Worm (Caenorhabditis elegans) whole organism, L4 larva: Measurements from ENCODE around the gene F20D1.3.

Source experiments
- F10B5.3 ChIP-seq: sonication (generic microtip); optimal IDR thresholded peaks from 2 replicates; lab custom pipeline; 2016; ENCODE audit warnings: mild to moderate bottlenecking, missing genetic modification characterization, missing compliant biosample characterization
- F37D6.2 ChIP-seq: sonication (generic microtip); optimal IDR thresholded peaks from 2 replicates; lab custom pipeline; 2016; ENCODE audit warnings: mild to moderate bottlenecking, missing genetic modification characterization, missing compliant biosample characterization
- F44E2.7 ChIP-seq: fragments of 200-800 bp; sonication (Bioruptor generic); IDR thresholded peaks from 2 replicates; pipeline ENCODE4 v2.1.2; 2022; ENCODE audit warnings: missing genetic modification characterization, missing compliant biosample characterization
- R02D3.7 ChIP-seq: fragments of 150-350 bp; sonication (generic microtip); optimal IDR thresholded peaks from 3 replicates; lab custom pipeline; 2014; ENCODE audit warnings: missing biosample characterization, missing genetic modification characterization
- T20F7.1 ChIP-seq: fragments of 200-800 bp; sonication (Bioruptor generic); optimal IDR thresholded peaks from 2 replicates; lab custom pipeline; 2018; ENCODE audit warnings: mild to moderate bottlenecking, missing genetic modification characterization, missing compliant biosample characterization
- Y105C5A.15 ChIP-seq: fragments of 200-800 bp; sonication (Bioruptor generic); IDR thresholded peaks from 2 replicates; pipeline ENCODE4 v1.3.6; 2022; ENCODE audit warnings: missing genetic modification characterization, missing compliant biosample characterization
- aha-1 ChIP-seq: fragments of 150-350 bp; peaks from one replicate; lab custom pipeline; 2014; ENCODE audit warnings: missing biosample characterization, missing genetic modification characterization
- aly-2 ChIP-seq: sonication (generic microtip); optimal IDR thresholded peaks from 2 replicates; lab custom pipeline; 2018; ENCODE audit warnings: missing biosample characterization, missing genetic modification characterization
- arid-1 ChIP-seq: fragments of 200-800 bp; sonication (Bioruptor generic); conservative IDR thresholded peaks from 2 replicates; pipeline ENCODE4 v1.3.6; 2022; ENCODE audit warnings: missing genetic modification reagents, missing genetic modification characterization, missing compliant biosample characterization
- attf-4 ChIP-seq: sonication (generic microtip); optimal IDR thresholded peaks from 3 replicates; lab custom pipeline; 2017; ENCODE audit warnings: missing biosample characterization, missing genetic modification characterization
- ceh-62 ChIP-seq: sonication (generic microtip); optimal IDR thresholded peaks from 2 replicates; lab custom pipeline; 2017; ENCODE audit warnings: missing biosample characterization, missing genetic modification characterization
- daf-16 ChIP-seq, 3 experiments: sonication (generic microtip); optimal IDR thresholded peaks; 2 replicates each; lab custom pipeline; 2016 to 2017; ENCODE audit warnings: missing genetic modification characterization in 3 of 3, missing genetic modification reagents in 3 of 3, mild to moderate bottlenecking in 2 of 3, missing compliant biosample characterization in 2 of 3, missing biosample characterization in 1 of 3, moderate library complexity in 1 of 3
- daf-19 ChIP-seq: fragments of 200-800 bp; sonication (Bioruptor generic); conservative IDR thresholded peaks from 2 replicates; pipeline ENCODE4 v1.3.6; 2022; ENCODE audit warnings: missing genetic modification characterization, missing compliant biosample characterization
- dmd-6 ChIP-seq: fragments of 200-800 bp; sonication (Bioruptor generic); IDR thresholded peaks from 2 replicates; pipeline ENCODE4 v1.3.6; 2022; ENCODE audit warnings: missing genetic modification reagents, missing genetic modification characterization, missing compliant biosample characterization
- dmd-9 ChIP-seq: fragments of 200-800 bp; sonication (Bioruptor generic); IDR thresholded peaks from 2 replicates; pipeline ENCODE4 v1.3.6; 2022; ENCODE audit warnings: missing genetic modification reagents, missing genetic modification characterization, missing compliant biosample characterization
- duxl-1 ChIP-seq: sonication (generic microtip); optimal IDR thresholded peaks from 2 replicates; lab custom pipeline; 2016; ENCODE audit warnings: mild to moderate bottlenecking, missing genetic modification characterization, moderate library complexity, missing compliant biosample characterization; ENCODE audit not compliant: poor library complexity
- egl-43 ChIP-seq: fragments of 200-800 bp; sonication (Bioruptor generic); IDR thresholded peaks from 2 replicates; pipeline ENCODE4 v1.3.6; 2022; ENCODE audit warnings: missing genetic modification reagents, missing genetic modification characterization, missing compliant biosample characterization
- fos-1 ChIP-seq: fragments of 150-350 bp; optimal IDR thresholded peaks from 2 replicates; lab custom pipeline; 2014; ENCODE audit warnings: missing biosample characterization, missing genetic modification characterization
- hif-1 ChIP-seq, 2 experiments: sonication (generic microtip); optimal IDR thresholded peaks; 2 replicates each; lab custom pipeline; 2016 to 2017; ENCODE audit warnings: missing compliant biosample characterization in 2 of 2, missing genetic modification characterization in 2 of 2, missing genetic modification reagents in 2 of 2, missing genotype in 2 of 2, mild to moderate bottlenecking in 1 of 2
- hlh-11 ChIP-seq: fragments of 200-800 bp; sonication (Bioruptor generic); optimal IDR thresholded peaks from 2 replicates; lab custom pipeline; 2018; ENCODE audit warnings: mild to moderate bottlenecking, missing genetic modification characterization, missing compliant biosample characterization
- hlh-30 ChIP-seq: sonication (generic microtip); optimal IDR thresholded peaks from 2 replicates; lab custom pipeline; 2017; ENCODE audit warnings: antibody characterized with exemption, mild to moderate bottlenecking, missing genetic modification characterization, missing compliant biosample characterization; ENCODE audit not compliant: insufficient read depth
- hmg-1.1 ChIP-seq: fragments of 200-800 bp; sonication (Bioruptor generic); IDR thresholded peaks from 2 replicates; pipeline ENCODE4 v1.3.6; 2022; ENCODE audit warnings: missing genetic modification reagents, missing genetic modification characterization, missing compliant biosample characterization
- lin-38 ChIP-seq: fragments of 200-800 bp; sonication (Bioruptor generic); IDR thresholded peaks from 2 replicates; pipeline ENCODE4 v1.3.6; 2022; ENCODE audit warnings: missing genetic modification reagents, missing genetic modification characterization, missing compliant biosample characterization
- lin-39 ChIP-seq: fragments of 150-350 bp; optimal IDR thresholded peaks from 2 replicates; lab custom pipeline; 2014; ENCODE audit warnings: missing biosample characterization, missing genetic modification reagents, missing genetic modification characterization
- lir-3 ChIP-seq: sonication (generic microtip); optimal IDR thresholded peaks from 2 replicates; lab custom pipeline; 2016; ENCODE audit warnings: mild to moderate bottlenecking, missing genetic modification characterization, missing compliant biosample characterization
- lsy-2 ChIP-seq, 2 experiments: fragments of 150-350 bp in 1 of 2; sonication (generic microtip) in 1 of 2; optimal IDR thresholded peaks; 2 replicates each; lab custom pipeline; 2014 to 2017; ENCODE audit warnings: missing biosample characterization in 2 of 2, missing genetic modification characterization in 2 of 2
- madf-5 ChIP-seq, 2 experiments: fragments of 200-800 bp; sonication (Bioruptor generic); IDR thresholded peaks; 2 replicates each; pipeline ENCODE4 v1.3.6; 2022; ENCODE audit warnings: missing compliant biosample characterization in 2 of 2, missing genetic modification characterization in 2 of 2
- mdl-1 ChIP-seq, 2 experiments: fragments of 150-350 bp in 1 of 2; sonication (generic microtip) in 1 of 2; optimal IDR thresholded peaks; 2 replicates each; lab custom pipeline; 2014 to 2017; ENCODE audit warnings: missing biosample characterization in 2 of 2, missing genetic modification characterization in 2 of 2
- mdt-29 ChIP-seq: fragments of 200-800 bp; sonication (Bioruptor generic); IDR thresholded peaks from 2 replicates; pipeline ENCODE4 v1.3.6; 2022; ENCODE audit warnings: missing genetic modification reagents, missing genetic modification characterization, missing compliant biosample characterization
- mep-1 ChIP-seq: fragments of 150-350 bp; sonication (generic microtip); optimal IDR thresholded peaks from 3 replicates; lab custom pipeline; 2014; ENCODE audit warnings: missing biosample characterization, missing genetic modification characterization
- mxl-2 ChIP-seq: fragments of 200-800 bp; sonication (Bioruptor generic); conservative IDR thresholded peaks from 2 replicates; pipeline ENCODE4 v1.3.6; 2022; ENCODE audit warnings: missing genetic modification reagents, missing genetic modification characterization, missing compliant biosample characterization
- mxl-3 ChIP-seq: fragments of 200-800 bp; sonication (Bioruptor generic); optimal IDR thresholded peaks from 2 replicates; lab custom pipeline; 2018; ENCODE audit warnings: mild to moderate bottlenecking, missing genetic modification characterization, missing compliant biosample characterization
- nhr-102 ChIP-seq: sonication (generic microtip); optimal IDR thresholded peaks from 2 replicates; lab custom pipeline; 2016; ENCODE audit warnings: mild to moderate bottlenecking, missing genetic modification characterization, moderate library complexity, missing compliant biosample characterization
- nhr-111 ChIP-seq: fragments of 200-800 bp; sonication (Bioruptor generic); optimal IDR thresholded peaks from 2 replicates; lab custom pipeline; 2018; ENCODE audit warnings: mild to moderate bottlenecking, missing genetic modification characterization, missing compliant biosample characterization
- nhr-77 ChIP-seq: fragments of 150-350 bp; optimal IDR thresholded peaks from 2 replicates; lab custom pipeline; 2014; ENCODE audit warnings: missing biosample characterization, missing genetic modification characterization
- php-3 ChIP-seq: fragments of 200-800 bp; sonication (Bioruptor generic); IDR thresholded peaks from 2 replicates; pipeline ENCODE4 v1.3.6; 2022; ENCODE audit warnings: missing genetic modification reagents, missing genetic modification characterization, missing compliant biosample characterization
- pqm-1 ChIP-seq: sonication (generic microtip); optimal IDR thresholded peaks from 2 replicates; lab custom pipeline; 2017; ENCODE audit warnings: missing biosample characterization, missing genetic modification characterization
- saeg-2 ChIP-seq: fragments of 200-800 bp; sonication (Bioruptor generic); IDR thresholded peaks from 2 replicates; pipeline ENCODE4 v1.3.6; 2022; ENCODE audit warnings: missing genetic modification reagents, missing genetic modification characterization, missing compliant biosample characterization
- sdz-12 ChIP-seq: fragments of 200-800 bp; sonication (Bioruptor generic); optimal IDR thresholded peaks from 2 replicates; lab custom pipeline; 2018; ENCODE audit warnings: mild to moderate bottlenecking, missing genetic modification characterization, missing compliant biosample characterization
- snpc-4 ChIP-seq: fragments of 150-350 bp; optimal IDR thresholded peaks from 2 replicates; lab custom pipeline; 2014; ENCODE audit warnings: missing biosample characterization, missing genetic modification characterization
- unc-130 ChIP-seq: sonication (generic microtip); optimal IDR thresholded peaks from 2 replicates; lab custom pipeline; 2016; ENCODE audit warnings: missing genetic modification reagents, missing genetic modification characterization, missing compliant biosample characterization
- unc-62 ChIP-seq, 3 experiments: fragments of 150-350 bp in 1 of 3; sonication (generic microtip); optimal IDR thresholded peaks in 2 of 3; peaks in 1 of 3; 1 replicate in 1 of 3; 2 replicates in 2 of 3; lab custom pipeline; 2014 to 2017; ENCODE audit warnings: missing biosample characterization in 3 of 3, missing genetic modification characterization in 3 of 3, missing genetic modification reagents in 3 of 3, missing genotype in 1 of 3
- zag-1 ChIP-seq: fragments of 150-350 bp; optimal IDR thresholded peaks from 2 replicates; lab custom pipeline; 2014; ENCODE audit warnings: missing biosample characterization, missing genetic modification characterization
- zfp-2 ChIP-seq: sonication (generic microtip); optimal IDR thresholded peaks from 2 replicates; lab custom pipeline; 2016; ENCODE audit warnings: mild to moderate bottlenecking, missing genetic modification characterization, missing compliant biosample characterization
- zip-11 ChIP-seq: fragments of 200-800 bp; sonication (Bioruptor generic); IDR thresholded peaks from 2 replicates; pipeline ENCODE4 v1.3.6; 2022; ENCODE audit warnings: missing genetic modification characterization, missing compliant biosample characterization
- ztf-7 ChIP-seq: fragments of 150-350 bp; optimal IDR thresholded peaks from 2 replicates; lab custom pipeline; 2014; ENCODE audit warnings: missing biosample characterization, missing genetic modification characterization

The F20D1.3 gene

DNA sequence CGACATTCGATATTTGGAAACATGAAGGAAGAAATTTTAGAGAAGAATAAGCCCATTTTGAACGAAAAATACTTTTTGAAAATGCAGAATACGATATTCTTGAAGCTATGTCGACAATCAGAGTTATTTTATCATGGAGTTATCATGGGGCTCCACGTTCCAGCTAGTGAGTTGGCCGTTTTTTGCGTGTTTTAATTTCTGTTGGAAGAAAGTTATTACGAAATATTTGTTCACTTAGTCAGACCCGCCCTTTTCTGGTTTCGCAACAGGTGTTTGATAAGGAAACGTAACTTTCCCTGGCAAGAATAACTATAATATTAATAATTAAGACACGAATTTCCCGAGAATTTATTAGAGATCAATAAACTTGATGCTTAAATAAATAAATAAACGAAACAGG is 5.7 kb downstream of the F20D1.3 start:
- TF ChIP-seq lin-38 (GFP tag; lab: Robert Waterston, UW), result peak; percentile 55
- TF ChIP-seq pqm-1 (tag; lab: Kevin White, UChicago), result peak; percentile 30
- peak; percentile 55 for TF ChIP-seq dmd-6 (GFP tag; lab: Robert Waterston, UW)
- TF ChIP-seq php-3, result 0 out of 2 replicates have a peak, but pooled peaks have one; percentile 38
- peak; percentile 2 for TF ChIP-seq T20F7.1 (GFP tag; lab: Kevin White, UChicago)

DNA sequence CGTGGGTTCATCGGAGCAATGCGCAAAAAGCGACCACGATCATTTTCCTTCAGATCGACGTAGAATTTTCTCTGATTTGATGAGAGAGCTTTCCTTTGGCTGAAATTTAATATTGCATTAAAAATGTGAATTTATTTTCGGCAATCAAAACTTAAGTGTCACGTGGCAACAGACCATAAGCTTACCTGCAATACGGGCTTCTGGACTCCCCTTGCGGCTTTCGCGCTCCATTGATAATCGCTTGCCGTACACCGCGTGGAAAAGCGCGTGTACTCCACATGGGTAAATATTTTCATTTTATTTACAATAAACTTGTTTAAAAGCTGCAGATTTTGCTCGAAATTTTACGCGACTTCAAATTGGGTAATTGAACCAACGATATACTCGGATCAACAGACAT is 6.6 kb downstream of the F20D1.3 start, which contains the start of gene plp-2:
Gene plp-2, minus strand, starts transcription at position 280 of the 400 bp plus-strand sequence.
- TF ChIP-seq lin-38 (GFP tag; lab: Robert Waterston, UW) (peak; percentile 62), hlh-30 (peak; percentile 37), unc-62 (GFP tag; optimal IDR thresholded peaks at IDR 0.05 in 1 of 2; lab: Kevin White, UChicago) (peak in 1 of 2 experiments; percentile 79), unc-62 (tag; optimal IDR thresholded peaks at IDR 0.05; lab: Kevin White, UChicago) (no peak), zag-1 (no peak), hif-1 (tag; optimal IDR thresholded peaks at IDR 0.05; lab: Kevin White, UChicago) (no peak), attf-4 (no peak), duxl-1 (tag; lab: Kevin White, UChicago) (no peak)

DNA sequence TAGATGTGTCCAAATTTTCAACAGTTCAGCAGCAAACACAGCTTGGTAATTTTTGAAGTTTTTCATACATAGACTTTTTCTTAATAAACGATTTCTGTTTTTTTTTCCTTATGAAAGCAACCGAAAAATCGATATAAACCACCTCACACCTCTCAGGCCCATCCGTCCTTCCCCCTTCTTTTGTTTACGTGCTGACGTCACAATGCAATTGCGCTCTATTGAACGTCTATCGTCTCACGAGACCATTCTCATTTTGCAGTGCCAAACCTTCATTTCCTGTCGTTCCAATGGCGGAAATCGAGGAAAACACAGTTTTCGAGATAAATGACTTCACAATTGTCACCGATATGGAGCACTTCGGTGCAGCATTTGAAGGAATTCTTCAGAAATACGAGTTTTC is 7.4 kb downstream of the F20D1.3 start, which contains the start of gene rbg-1:
Gene rbg-1, plus strand, starts transcription at position 260 of the 400 bp plus-strand sequence.
- TF ChIP-seq aly-2 (tag; lab: Kevin White, UChicago) (no peak), hlh-11 (tag; lab: Kevin White, UChicago) (peak; percentile 81), ceh-62 (no peak), F44E2.7 (GFP tag; lab: Robert Waterston, UW) (no peak), saeg-2 (GFP tag; lab: Robert Waterston, UW) (no peak), hlh-30 (peak; percentile 97), aha-1 (tag; lab: Kevin White, UChicago) (peak; percentile 87), F10B5.3 (tag; lab: Kevin White, UChicago) (no peak), nhr-111 (GFP tag; lab: Kevin White, UChicago) (no peak), zip-11 (GFP tag; lab: Robert Waterston, UW) (no peak), ztf-7 (no peak), dmd-9 (no peak), mxl-3 (GFP tag; lab: Kevin White, UChicago) (peak; percentile 62), F37D6.2 (no peak), lsy-2 (tag; optimal IDR thresholded peaks at IDR 0.05; lab: Kevin White, UChicago) (peak in 1 of 2 experiments; percentile 78), egl-43 (GFP tag; lab: Robert Waterston, UW) (no peak), zfp-2 (no peak), daf-16 (GFP tag; optimal IDR thresholded peaks at IDR 0.05; lab: Kevin White, UChicago) (peak in 1 of 2 experiments; percentile 37), daf-16 (tag; optimal IDR thresholded peaks at IDR 0.05; lab: Kevin White, UChicago) (peak; percentile 95), hmg-1.1 (GFP tag; lab: Robert Waterston, UW) (peak; percentile 59), php-3 (no peak), pqm-1 (tag; lab: Kevin White, UChicago) (peak; percentile 28), lir-3 (tag; lab: Kevin White, UChicago) (no peak), snpc-4 (tag; lab: Kevin White, UChicago) (no peak), madf-5 (GFP tag; IDR thresholded peaks at IDR 0.05; lab: Robert Waterston, UW) (no peak), unc-130 (GFP tag; lab: Kevin White, UChicago) (no peak), R02D3.7 (no peak), arid-1 (GFP tag; lab: Robert Waterston, UW) (no peak), fos-1 (no peak), daf-19 (no peak), sdz-12 (GFP tag; lab: Kevin White, UChicago) (no peak), mxl-2 (GFP tag; lab: Robert Waterston, UW) (no peak), nhr-102 (tag; lab: Kevin White, UChicago) (peak; percentile 45), mdt-29 (GFP tag; lab: Robert Waterston, UW) (no peak), lin-39 (tag; lab: Kevin White, UChicago) (no peak), Y105C5A.15 (no peak), mep-1 (tag; lab: Kevin White, UChicago) (peak; percentile 84), nhr-77 (tag; lab: Kevin White, UChicago) (peak; percentile 69), zag-1 (no peak), mdl-1 (tag; optimal IDR thresholded peaks at IDR 0.05; lab: Kevin White, UChicago) (peak in 1 of 2 experiments; percentile 68)
